Worm (Caenorhabditis elegans): ENCODE measurements around the gene arp-6.

Gene arp-6

DNA sequence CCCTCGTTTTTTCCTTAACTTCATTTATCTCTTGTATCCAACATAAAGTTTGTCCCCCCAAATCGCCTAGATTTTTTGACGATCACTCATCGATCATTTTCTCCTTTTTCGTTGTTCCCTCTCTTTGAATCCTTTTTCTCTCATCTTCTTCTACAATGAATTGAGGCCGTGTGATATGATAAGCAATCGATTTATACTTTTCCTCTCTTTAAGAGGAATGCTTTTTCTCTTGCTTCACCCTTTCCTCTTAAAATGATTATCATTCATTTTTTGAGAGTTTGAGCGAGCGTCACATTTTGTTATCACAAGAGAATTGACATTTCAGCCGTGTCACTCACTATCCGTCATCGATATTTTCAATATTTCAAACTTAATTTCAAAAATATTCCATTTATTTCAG is 40.9 kb upstream of the arp-6 start, which contains the start of gene K02C4.5 (continued):
- TF ChIP-seq madf-10 (tag; optimal IDR thresholded peaks at IDR 0.05) (no peak), dpff-1 (tag; optimal IDR thresholded peaks at IDR 0.05) (no peak), ceh-91 (GFP tag; IDR thresholded peaks at IDR 0.05) (no peak), rcor-1 (GFP tag; IDR thresholded peaks at IDR 0.05) (no peak), pbrm-1 (GFP tag; IDR thresholded peaks at IDR 0.05) (no peak), sdz-38 (tag; optimal IDR thresholded peaks at IDR 0.05) (no peak), ceh-40 (GFP tag; IDR thresholded peaks at IDR 0.05) (no peak), cebp-1 (GFP tag; IDR thresholded peaks at IDR 0.05) (no peak), cebp-1 (tag; optimal IDR thresholded peaks at IDR 0.05) (peak; percentile 16), Y67H2A.10 (GFP tag; conservative IDR thresholded peaks at IDR 0.05) (no peak), hlh-26 (GFP tag; conservative IDR thresholded peaks at IDR 0.05) (no peak), ztf-18 (tag; optimal IDR thresholded peaks at IDR 0.05) (peak; percentile 6), attf-5 (GFP tag; optimal IDR thresholded peaks at IDR 0.05) (peak; percentile 29), sptf-2 (GFP tag; optimal IDR thresholded peaks at IDR 0.05) (no peak), F10E7.11 (tag; optimal IDR thresholded peaks at IDR 0.05) (no peak), Y56A3A.18 (GFP tag; IDR thresholded peaks at IDR 0.05) (no peak), ztf-22 (GFP tag; optimal IDR thresholded peaks at IDR 0.05) (no peak), akir-1 (GFP tag; optimal IDR thresholded peaks at IDR 0.05) (no peak), let-526 (GFP tag; IDR thresholded peaks at IDR 0.05) (no peak), nhr-80 (tag; optimal IDR thresholded peaks at IDR 0.05) (peak; percentile 82), nfyb-1 (GFP tag; IDR thresholded peaks at IDR 0.05) (no peak), snpc-3.4 (tag; optimal IDR thresholded peaks at IDR 0.05) (no peak)

- peak; percentile 1 for TF ChIP-seq F57C9.4 (tag; optimal IDR thresholded peaks at IDR 0.05)
- TF ChIP-seq ztf-18 (tag; optimal IDR thresholded peaks at IDR 0.05): peak; percentile 83
- TF ChIP-seq Y67H2A.10 (GFP tag; conservative IDR thresholded peaks at IDR 0.05): no peak
- TF ChIP-seq mes-4 (tag; optimal IDR thresholded peaks at IDR 0.05): peak; percentile 81
- TF ChIP-seq madf-8 (GFP tag; conservative IDR thresholded peaks at IDR 0.05): no peak
- peak; percentile 71; the same call in 1 of the 2 replicates for TF ChIP-seq egl-44 (GFP tag; IDR thresholded peaks at IDR 0.05)
- peak; percentile 61 to 72 for TF ChIP-seq let-607 (tag; optimal IDR thresholded peaks at IDR 0.05)
- peak; percentile 67; the same call in 1 of the 2 replicates for TF ChIP-seq hmg-20 (GFP tag; IDR thresholded peaks at IDR 0.05)
- peak; percentile 75 for TF ChIP-seq tlf-1 (GFP tag; optimal IDR thresholded peaks at IDR 0.05)
- peak; percentile 87 for TF ChIP-seq repo-1 (tag; optimal IDR thresholded peaks at IDR 0.05)
- TF ChIP-seq snpc-4 (GFP tag; optimal IDR thresholded peaks at IDR 0.05): peak; percentile 67
- peak in 3 of 4 experiments; percentile 71 to 77 (median 72) for TF ChIP-seq snpc-4 (tag; optimal IDR thresholded peaks at IDR 0.05)
- TF ChIP-seq rec-8 (tag; optimal IDR thresholded peaks at IDR 0.05): peak; percentile 70 to 73
- 0 out of 2 replicates have a peak, but pooled peaks have one; percentile 40 for TF ChIP-seq B0019.2 (GFP tag; conservative IDR thresholded peaks at IDR 0.05)
- TF ChIP-seq lin-40 (tag; optimal IDR thresholded peaks at IDR 0.05): peak; percentile 69
- no peak for TF ChIP-seq K11D2.4 (GFP tag; IDR thresholded peaks at IDR 0.05)
- no peak for TF ChIP-seq lsy-27 (tag; optimal IDR thresholded peaks at IDR 0.05; ENCODE audit: borderline replicate concordance, insufficient read depth)
- TF ChIP-seq ceh-79 (tag; optimal IDR thresholded peaks at IDR 0.05): peak; percentile 56
- TF ChIP-seq akir-1 (GFP tag; optimal IDR thresholded peaks at IDR 0.05): peak; percentile 25
- TF ChIP-seq hrde-1 (tag; optimal IDR thresholded peaks at IDR 0.05; ENCODE audit: borderline replicate concordance): peak; percentile 63
- peak; percentile 91 for TF ChIP-seq dox-1 (GFP tag; IDR thresholded peaks at IDR 0.05)
- TF ChIP-seq F39B2.1 (GFP tag; IDR thresholded peaks at IDR 0.05): no peak
- TF ChIP-seq ztf-28 (GFP tag; IDR thresholded peaks at IDR 0.05): peak; percentile 73; the same call in 1 of the 2 replicates
- peak; percentile 73 for TF ChIP-seq nhr-27 (tag; optimal IDR thresholded peaks at IDR 0.05)
- TF ChIP-seq D2030.7 (GFP tag; IDR thresholded peaks at IDR 0.05): peak; percentile 55
- TF ChIP-seq unc-130 (GFP tag; optimal IDR thresholded peaks at IDR 0.05): peak; percentile 68
- TF ChIP-seq die-1 (tag; optimal IDR thresholded peaks at IDR 0.05): peak; percentile 93
- TF ChIP-seq rcor-1 (GFP tag; IDR thresholded peaks at IDR 0.05): peak; percentile 77
- TF ChIP-seq chd-7 (tag; optimal IDR thresholded peaks at IDR 0.05): peak; percentile 90
- peak; percentile 72 for TF ChIP-seq attf-5 (GFP tag; optimal IDR thresholded peaks at IDR 0.05)
Measured at ce11 chrII:8075324-8075810, 38.2 kb upstream of the arp-6 start, which contains the start of gene K02C4.2. K02C4.2 (plus strand) TSS chrII:8075760.
